Worm (Caenorhabditis elegans) whole organism, L1 larva: Measurements from ENCODE around the gene srbc-62.

Experiments used
- aly-2 ChIP-seq: fragments of 150-350 bp; optimal IDR thresholded peaks from 2 replicates; lab custom pipeline; 2014; ENCODE audit warnings: missing biosample characterization, missing genetic modification characterization
- ceh-82 ChIP-seq, 3 experiments: fragments of 150-350 bp in 1 of 3; sonication (generic microtip) in 2 of 3; optimal IDR thresholded peaks; 2 replicates each; lab custom pipeline; 2014 to 2017; ENCODE audit warnings: missing biosample characterization in 3 of 3, missing genetic modification characterization in 3 of 3
- egl-27 ChIP-seq, 2 experiments: fragments of 150-350 bp in 1 of 2; sonication (generic microtip); optimal IDR thresholded peaks; 3 replicates each; lab custom pipeline; 2017 to 2018; ENCODE audit warnings: missing biosample characterization in 2 of 2, missing genetic modification characterization in 2 of 2, missing genetic modification reagents in 2 of 2
- lsy-2 ChIP-seq, 2 experiments: fragments of 150-350 bp; optimal IDR thresholded peaks; 2 replicates each; lab custom pipeline; 2014; ENCODE audit warnings: missing biosample characterization in 2 of 2, missing genetic modification characterization in 2 of 2
- nhr-12 ChIP-seq: sonication (generic microtip); optimal IDR thresholded peaks from 2 replicates; lab custom pipeline; 2017; ENCODE audit warnings: missing biosample characterization, missing genetic modification characterization
- nhr-237 ChIP-seq: fragments of 150-350 bp; optimal IDR thresholded peaks from 2 replicates; lab custom pipeline; 2014; ENCODE audit warnings: missing biosample characterization, missing genetic modification characterization
- nhr-71 ChIP-seq: sonication (generic microtip); optimal IDR thresholded peaks from 2 replicates; lab custom pipeline; 2016; ENCODE audit warnings: mild to moderate bottlenecking, missing genetic modification characterization, moderate library complexity, missing compliant biosample characterization
- sox-4 ChIP-seq: sonication (generic microtip); optimal IDR thresholded peaks from 2 replicates; lab custom pipeline; 2016; ENCODE audit warnings: missing genetic modification characterization, missing compliant biosample characterization
- sptf-1 ChIP-seq: fragments of 150-350 bp; optimal IDR thresholded peaks from 2 replicates; lab custom pipeline; 2014; ENCODE audit warnings: missing biosample characterization, missing genetic modification characterization

DNA sequence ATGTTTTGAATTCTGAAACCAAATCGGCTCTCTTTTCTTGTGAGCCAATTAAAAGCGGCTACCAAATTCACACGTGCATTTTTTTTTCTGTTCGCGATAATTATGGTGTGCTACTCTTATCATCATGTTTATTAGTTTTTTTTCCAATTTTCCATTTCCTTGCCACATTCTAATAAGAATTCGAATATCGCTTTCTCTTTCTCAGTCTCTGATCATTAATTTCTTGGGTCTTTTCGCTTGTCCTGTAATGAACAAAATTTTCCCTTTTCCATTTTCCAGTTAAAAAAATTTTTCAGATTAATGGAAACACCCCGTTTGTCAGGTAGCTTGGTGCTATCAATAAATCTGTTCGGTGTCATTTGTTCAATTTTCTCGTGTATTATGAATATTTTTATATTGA is 46.2 kb upstream of the srbc-62 start, which contains the start of gene srbc-26:
- TF ChIP-seq nhr-71 = no peak
- TF ChIP-seq ceh-82 (tag; optimal IDR thresholded peaks at IDR 0.05; lab: Kevin White, UChicago) = no peak
- no peak for TF ChIP-seq aly-2 (tag; lab: Kevin White, UChicago)
- no peak for TF ChIP-seq nhr-237 (tag; lab: Kevin White, UChicago)
- TF ChIP-seq sox-4 (tag; lab: Kevin White, UChicago) = no peak
- TF ChIP-seq lsy-2 (tag; optimal IDR thresholded peaks at IDR 0.05; lab: Kevin White, UChicago) = no peak
- TF ChIP-seq egl-27 (tag; optimal IDR thresholded peaks at IDR 0.05; lab: Kevin White, UChicago) = no peak
- no peak for TF ChIP-seq sptf-1 (tag; lab: Kevin White, UChicago)
- TF ChIP-seq nhr-12 (tag; lab: Kevin White, UChicago) = no peak
